Fruit fly (Drosophila melanogaster) whole organism, embryonic: Measurements from ENCODE around the gene CG14154.

Experiments
- Ada2b ChIP-seq: fragments of 200-800 bp; sonication (Bioruptor generic); IDR thresholded peaks from 2 replicates; pipeline ENCODE4 v1.3.6; 2022; ENCODE audit warnings: missing biosample characterization, missing genetic modification characterization
- Adf1 ChIP-seq: fragments of 200-800 bp; sonication (Bioruptor generic); IDR thresholded peaks from 2 replicates; pipeline ENCODE4 v1.3.6; 2022; ENCODE audit warnings: missing biosample characterization, missing genetic modification characterization
- CG10147 ChIP-seq: fragments of 200-800 bp; sonication (Bioruptor generic); optimal IDR thresholded peaks from 2 replicates; lab custom pipeline; 2019; ENCODE audit warnings: missing biosample characterization, mild to moderate bottlenecking, missing genetic modification characterization, moderate library complexity
- CG10462 ChIP-seq: fragments of 200-800 bp; sonication (Bioruptor generic); optimal IDR thresholded peaks from 2 replicates; lab custom pipeline; 2016; ENCODE audit warnings: missing biosample characterization, missing genetic modification characterization
- CG11504 ChIP-seq: fragments of 200-800 bp; sonication (Bioruptor generic); optimal IDR thresholded peaks from 3 replicates; lab custom pipeline; 2019; ENCODE audit warnings: missing biosample characterization, mild to moderate bottlenecking, missing genetic modification characterization, moderate library complexity
- CG12155 ChIP-seq: fragments of 200-800 bp; sonication (Bioruptor generic); optimal IDR thresholded peaks from 3 replicates; lab custom pipeline; 2016; ENCODE audit warnings: missing biosample characterization, missing genetic modification characterization
- CG12299 ChIP-seq: fragments of 200-800 bp; sonication (Bioruptor generic); optimal IDR thresholded peaks from 2 replicates; lab custom pipeline; 2018; ENCODE audit warnings: missing biosample characterization, mild to moderate bottlenecking, missing genetic modification characterization
- CG12942 ChIP-seq: fragments of 200-800 bp; sonication (Bioruptor generic); optimal IDR thresholded peaks from 3 replicates; lab custom pipeline; 2016; ENCODE audit warnings: missing biosample characterization, missing genetic modification characterization
- CG14050 ChIP-seq: fragments of 200-800 bp; sonication (Bioruptor generic); IDR thresholded peaks from 3 replicates; pipeline ENCODE4 v1.3.6; 2022; ENCODE audit warnings: missing biosample characterization, missing genetic modification characterization
- CG15011 ChIP-seq: fragments of 200-800 bp; sonication (Bioruptor generic); optimal IDR thresholded peaks from 3 replicates; lab custom pipeline; 2018; ENCODE audit warnings: missing biosample characterization, mild to moderate bottlenecking, missing genetic modification characterization
- CG15696 ChIP-seq: fragments of 200-800 bp; sonication (Bioruptor generic); optimal IDR thresholded peaks from 2 replicates; lab custom pipeline; 2019; ENCODE audit warnings: missing biosample characterization, mild to moderate bottlenecking, missing genetic modification characterization, moderate library complexity
- CG1792 ChIP-seq: fragments of 200-800 bp; sonication (Bioruptor generic); optimal IDR thresholded peaks from 2 replicates; lab custom pipeline; 2016; ENCODE audit warnings: missing biosample characterization, missing genetic modification characterization
- CG2116 ChIP-seq: fragments of 200-800 bp; sonication (Bioruptor generic); optimal IDR thresholded peaks from 3 replicates; lab custom pipeline; 2018; ENCODE audit warnings: missing biosample characterization, mild to moderate bottlenecking, missing genetic modification characterization
- CG30020 ChIP-seq: fragments of 200-800 bp; optimal IDR thresholded peaks from 2 replicates; lab custom pipeline; 2019; ENCODE audit warnings: missing biosample characterization, mild to moderate bottlenecking, missing genetic modification characterization, moderate library complexity
- CG34376 ChIP-seq: fragments of 200-800 bp; sonication (Bioruptor generic); optimal IDR thresholded peaks from 2 replicates; lab custom pipeline; 2018; ENCODE audit warnings: missing biosample characterization, mild to moderate bottlenecking, missing genetic modification characterization
- CG4854 ChIP-seq: fragments of 200-800 bp; sonication (Bioruptor generic); optimal IDR thresholded peaks from 2 replicates; lab custom pipeline; 2016; ENCODE audit warnings: missing biosample characterization, missing genetic modification characterization, inconsistent platforms
- CG6254 ChIP-seq: fragments of 200-800 bp; sonication (Bioruptor generic); optimal IDR thresholded peaks from 3 replicates; lab custom pipeline; 2017; ENCODE audit warnings: mild to moderate bottlenecking, missing biosample characterization, missing genetic modification reagents, missing genetic modification characterization
- CG7372 ChIP-seq: fragments of 200-800 bp; sonication (Bioruptor generic); IDR thresholded peaks from 2 replicates; pipeline ENCODE4 v1.3.6; 2022; ENCODE audit warnings: missing biosample characterization, missing genetic modification characterization
- CG7745 ChIP-seq: fragments of 200-800 bp; sonication (Bioruptor generic); optimal IDR thresholded peaks from 2 replicates; lab custom pipeline; 2018; ENCODE audit warnings: missing biosample characterization, mild to moderate bottlenecking, missing genetic modification characterization, moderate library complexity
- CG9817 ChIP-seq: fragments of 200-800 bp; sonication (Bioruptor generic); optimal IDR thresholded peaks from 2 replicates; lab custom pipeline; 2018; ENCODE audit warnings: missing biosample characterization, mild to moderate bottlenecking, missing genetic modification characterization, moderate library complexity
- HHEX ChIP-seq: fragments of 200-800 bp; sonication (Bioruptor generic); optimal IDR thresholded peaks from 3 replicates; lab custom pipeline; 2017; ENCODE audit warnings: missing biosample characterization, mild to moderate bottlenecking, missing genetic modification characterization, missing genetic modification reagents
- Hmr ChIP-seq: fragments of 200-800 bp; sonication (Bioruptor generic); optimal IDR thresholded peaks from 3 replicates; lab custom pipeline; 2017; ENCODE audit warnings: mild to moderate bottlenecking, missing biosample characterization, missing genetic modification reagents, missing genetic modification characterization
- Hmx ChIP-seq: fragments of 200-800 bp; sonication (Bioruptor generic); optimal IDR thresholded peaks from 2 replicates; lab custom pipeline; 2016; ENCODE audit warnings: missing biosample characterization, missing genetic modification characterization
- Hr51 ChIP-seq, 2 experiments: fragments of 200-800 bp; sonication (Bioruptor generic); optimal IDR thresholded peaks; 2 replicates in 1 of 2; 3 replicates in 1 of 2; lab custom pipeline; 2016 to 2018; ENCODE audit warnings: missing biosample characterization in 2 of 2, missing genetic modification characterization in 2 of 2, mild to moderate bottlenecking in 1 of 2, moderate library complexity in 1 of 2
- MESR4 ChIP-seq: fragments of 200-800 bp; sonication (Bioruptor generic); optimal IDR thresholded peaks from 2 replicates; lab custom pipeline; 2018; ENCODE audit warnings: missing biosample characterization, mild to moderate bottlenecking, missing genetic modification characterization, moderate library complexity
- Ravus ChIP-seq: fragments of 200-800 bp; sonication (Bioruptor generic); IDR thresholded peaks from 2 replicates; pipeline ENCODE4 v1.3.6; 2022; ENCODE audit warnings: missing biosample characterization, missing genetic modification characterization
- Rfx ChIP-seq: fragments of 200-800 bp; sonication (Bioruptor generic); IDR thresholded peaks from 2 replicates; pipeline ENCODE4 v1.3.6; 2022; ENCODE audit warnings: missing biosample characterization, missing genetic modification characterization
- Ssrp ChIP-seq: fragments of 200-800 bp; sonication (Bioruptor generic); optimal IDR thresholded peaks from 2 replicates; lab custom pipeline; 2018; ENCODE audit warnings: missing biosample characterization, mild to moderate bottlenecking, missing genetic modification characterization, moderate library complexity
- Taf1 ChIP-seq: fragments of 200-800 bp; sonication (Bioruptor generic); IDR thresholded peaks from 2 replicates; pipeline ENCODE4 v1.3.6; 2022; ENCODE audit warnings: missing biosample characterization, missing genetic modification characterization
- Xbp1 ChIP-seq: fragments of 200-800 bp; sonication (Bioruptor generic); optimal IDR thresholded peaks from 3 replicates; lab custom pipeline; 2016; ENCODE audit warnings: missing biosample characterization, mild to moderate bottlenecking, missing genetic modification characterization
- ase ChIP-seq: fragments of 200-800 bp; sonication (Bioruptor generic); IDR thresholded peaks from 3 replicates; pipeline ENCODE4 v1.3.6; 2022; ENCODE audit warnings: missing biosample characterization, missing genetic modification characterization
- ash1 ChIP-seq: fragments of 200-800 bp; sonication (Bioruptor generic); optimal IDR thresholded peaks from 2 replicates; lab custom pipeline; 2018; ENCODE audit warnings: missing biosample characterization, mild to moderate bottlenecking, missing genetic modification characterization
- ato ChIP-seq: fragments of 200-800 bp; sonication (Bioruptor generic); IDR thresholded peaks from 2 replicates; pipeline ENCODE4 v1.3.6; 2022; ENCODE audit warnings: missing biosample characterization, missing genetic modification characterization; ENCODE audit not compliant: partially characterized antibody
- az2 ChIP-seq: fragments of 200-800 bp; sonication (Bioruptor generic); optimal IDR thresholded peaks from 3 replicates; lab custom pipeline; 2016; ENCODE audit warnings: missing biosample characterization, missing genetic modification characterization
- crc ChIP-seq: fragments of 200-800 bp; sonication (Bioruptor generic); optimal IDR thresholded peaks from 2 replicates; lab custom pipeline; 2016; ENCODE audit warnings: missing biosample characterization, missing genetic modification characterization
- danr ChIP-seq: fragments of 200-800 bp; sonication (Bioruptor generic); IDR thresholded peaks from 2 replicates; pipeline ENCODE4 v1.3.6; 2022; ENCODE audit warnings: missing biosample characterization, missing genetic modification characterization
- dmrt99B ChIP-seq: fragments of 200-800 bp; sonication (Bioruptor generic); optimal IDR thresholded peaks from 2 replicates; lab custom pipeline; 2018; ENCODE audit warnings: missing biosample characterization, mild to moderate bottlenecking, missing genetic modification characterization, moderate library complexity
- emc ChIP-seq: fragments of 200-800 bp; sonication (Bioruptor generic); optimal IDR thresholded peaks from 2 replicates; lab custom pipeline; 2016; ENCODE audit warnings: missing biosample characterization, missing genetic modification characterization
- eyg ChIP-seq: fragments of 200-800 bp; sonication (Bioruptor generic); optimal IDR thresholded peaks from 3 replicates; lab custom pipeline; 2016; ENCODE audit warnings: missing biosample characterization, missing genetic modification characterization
- gcm ChIP-seq: fragments of 200-800 bp; sonication (Bioruptor generic); optimal IDR thresholded peaks from 2 replicates; lab custom pipeline; 2019; ENCODE audit warnings: missing biosample characterization, mild to moderate bottlenecking, missing genetic modification characterization, moderate library complexity
- gfzf ChIP-seq: fragments of 200-800 bp; sonication (Bioruptor generic); optimal IDR thresholded peaks from 2 replicates; lab custom pipeline; 2016; ENCODE audit warnings: missing biosample characterization, mild to moderate bottlenecking, missing genetic modification characterization, moderate library complexity
- gro ChIP-seq: fragments of 200-800 bp; sonication (Bioruptor generic); optimal IDR thresholded peaks from 2 replicates; lab custom pipeline; 2016; ENCODE audit warnings: missing biosample characterization, missing genetic modification characterization
- kah ChIP-seq: fragments of 200-800 bp; sonication (Bioruptor generic); optimal IDR thresholded peaks from 2 replicates; lab custom pipeline; 2018; ENCODE audit warnings: missing biosample characterization, mild to moderate bottlenecking, missing genetic modification characterization
- lilli ChIP-seq: fragments of 200-800 bp; sonication (Bioruptor generic); optimal IDR thresholded peaks from 3 replicates; lab custom pipeline; 2016; ENCODE audit warnings: missing biosample characterization, missing genetic modification characterization
- nerfin-2 ChIP-seq: fragments of 200-800 bp; sonication (Bioruptor generic); IDR thresholded peaks from 2 replicates; pipeline ENCODE4 v1.3.6; 2022; ENCODE audit warnings: missing biosample characterization, missing genetic modification characterization; ENCODE audit not compliant: partially characterized antibody
- peb ChIP-seq: fragments of 200-800 bp; sonication (Bioruptor generic); IDR thresholded peaks from 2 replicates; pipeline ENCODE4 v1.3.6; 2022; ENCODE audit warnings: missing biosample characterization, missing genetic modification characterization
- ro ChIP-seq: fragments of 200-800 bp; sonication (Bioruptor generic); IDR thresholded peaks from 2 replicates; pipeline ENCODE4 v1.3.6; 2022; ENCODE audit warnings: missing biosample characterization, missing genetic modification characterization
- row ChIP-seq: fragments of 200-800 bp; sonication (Bioruptor generic); IDR thresholded peaks from 3 replicates; pipeline ENCODE4 v1.3.6; 2022; ENCODE audit warnings: missing biosample characterization, missing genetic modification characterization
- sens-2 ChIP-seq: fragments of 200-800 bp; sonication (Bioruptor generic); IDR thresholded peaks from 2 replicates; pipeline ENCODE4 v1.3.6; 2022; ENCODE audit warnings: missing biosample characterization, missing genetic modification characterization
- tap ChIP-seq: fragments of 200-800 bp; optimal IDR thresholded peaks from 3 replicates; lab custom pipeline; 2019; ENCODE audit warnings: missing biosample characterization, mild to moderate bottlenecking, missing genetic modification characterization, moderate library complexity
- usp ChIP-seq: fragments of >200 bp; optimal IDR thresholded peaks from 2 replicates; lab custom pipeline; 2017; ENCODE audit warnings: missing biosample characterization, missing genetic modification characterization

Gene CG14154

DNA sequence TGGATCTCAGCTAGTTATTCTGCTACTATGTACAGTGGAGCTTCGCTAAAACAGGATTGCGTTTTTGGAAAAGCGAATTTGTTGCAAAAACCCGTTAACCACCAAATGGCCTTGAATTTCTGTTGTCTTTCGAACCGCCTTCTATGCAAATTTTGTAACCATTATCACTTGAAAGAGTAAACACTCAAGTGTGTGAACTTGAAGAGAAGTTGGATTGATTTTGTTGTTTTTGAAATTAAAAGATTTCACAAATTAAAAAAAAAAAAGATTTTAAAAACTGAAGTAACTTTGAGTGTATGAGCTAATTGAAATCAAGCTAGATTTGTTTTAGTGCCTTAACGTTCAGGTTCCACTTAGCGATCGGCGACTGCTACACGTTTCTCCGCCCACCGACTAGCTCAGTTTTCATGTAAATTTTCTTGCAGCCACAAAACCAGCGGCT lies 42.2 kb downstream of the CG14154 start (continued):
- TF ChIP-seq kah (GFP tag; lab: Kevin White, UChicago) (no peak), dmrt99B (tag; lab: Kevin White, UChicago) (peak; percentile 86), gro (no peak), CG7372 (GFP tag; lab: Robert Waterston, UW) (peak; percentile 42; the same call in 1 of the 2 replicates), Taf1 (GFP tag; lab: Robert Waterston, UW) (no peak), CG12942 (GFP tag; lab: Kevin White, UChicago) (peak; percentile 41), CG2116 (GFP tag; lab: Kevin White, UChicago) (peak; percentile 31), sens-2 (GFP tag; lab: Robert Waterston, UW) (0 out of 2 replicates have a peak, but pooled peaks have one; percentile 49), ase (0 out of 3 replicates have a peak, but pooled peaks have one; percentile 6), CG10147 (GFP tag; lab: Kevin White, UChicago) (peak; percentile 54), nerfin-2 (GFP tag; lab: Robert Waterston, UW) (no peak), CG4854 (GFP tag; lab: Kevin White, UChicago) (peak; percentile 58), ato (GFP tag; lab: Robert Waterston, UW) (no peak), CG9817 (tag; lab: Kevin White, UChicago) (peak; percentile 65), Adf1 (no peak), CG30020 (tag; lab: Kevin White, UChicago) (no peak), CG7745 (tag; lab: Kevin White, UChicago) (no peak), usp (GFP tag; lab: Kevin White, UChicago) (no peak), Hr51 (GFP tag; optimal IDR thresholded peaks at IDR 0.05; lab: Kevin White, UChicago) (peak in 1 of 2 experiments; percentile 67), HHEX (GFP tag; lab: Kevin White, UChicago) (peak; percentile 78), eyg (GFP tag; lab: Kevin White, UChicago) (peak; percentile 45), CG11504 (peak; percentile 81), emc (GFP tag; lab: Kevin White, UChicago) (peak; percentile 30), CG12155 (GFP tag; lab: Kevin White, UChicago) (no peak), peb (GFP tag; lab: Robert Waterston, UW) (no peak; the same call in 1 of the 2 replicates), Xbp1 (GFP tag; lab: Kevin White, UChicago) (peak; percentile 65), danr (no peak), ash1 (GFP tag; lab: Kevin White, UChicago) (peak; percentile 8), CG10462 (peak; percentile 44), Ada2b (GFP tag; lab: Robert Waterston, UW) (peak; percentile 59), MESR4 (GFP tag; lab: Kevin White, UChicago) (no peak), CG15696 (tag; lab: Kevin White, UChicago) (peak; percentile 3), CG12299 (tag; lab: Kevin White, UChicago) (no peak), tap (no peak), CG15011 (peak; percentile 63), row (peak; percentile 68), CG14050 (GFP tag; lab: Robert Waterston, UW) (peak; percentile 20; the same call in 1 of the 3 replicates), gcm (GFP tag; lab: Kevin White, UChicago) (peak; percentile 25), Ravus (GFP tag; lab: Robert Waterston, UW) (peak; percentile 15), gfzf (GFP tag; lab: Kevin White, UChicago) (no peak), lilli (GFP tag; lab: Kevin White, UChicago) (peak; percentile 36), Rfx (GFP tag; lab: Robert Waterston, UW) (peak; percentile 74), az2 (peak; percentile 46), CG6254 (GFP tag; lab: Kevin White, UChicago) (peak; percentile 54), CG1792 (GFP tag; lab: Kevin White, UChicago) (peak; percentile 22), crc (GFP tag; lab: Kevin White, UChicago) (no peak), CG34376 (GFP tag; lab: Kevin White, UChicago) (no peak), Hmx (GFP tag; lab: Kevin White, UChicago) (no peak), Ssrp (tag; lab: Kevin White, UChicago) (peak; percentile 59), ro (GFP tag; lab: Robert Waterston, UW) (no peak), Hmr (peak; percentile 60)
